Worm (Caenorhabditis elegans) whole organism, late embryonic: Measurements from ENCODE around the gene F47B10.9.

Experiments
- nfya-1 ChIP-seq: sonication (generic microtip); optimal IDR thresholded peaks from 2 replicates; lab custom pipeline; 2017; ENCODE audit warnings: missing genetic modification characterization, mild to moderate bottlenecking, missing compliant biosample characterization, antibody characterized with exemption, moderate library complexity
- tbx-2 ChIP-seq: sonication (generic microtip); optimal IDR thresholded peaks from 2 replicates; lab custom pipeline; 2016; ENCODE audit warnings: missing genetic modification characterization, missing compliant biosample characterization
- ztf-16 ChIP-seq: sonication (generic microtip); optimal IDR thresholded peaks from 2 replicates; lab custom pipeline; 2017; ENCODE audit warnings: missing genetic modification characterization, missing compliant biosample characterization

ce11 chrX:10959136-10959535 is 45.3 kb upstream of the F47B10.9 start, which contains the start of gene K09C8.2:
- TF ChIP-seq nfya-1 (no peak), ztf-16 (no peak), tbx-2 (tag; lab: Kevin White, UChicago) (no peak)
